Fruit fly (Drosophila melanogaster): Measurements from ENCODE around the gene CG11594.

Gene CG11594

dm6 chr3L:4028305-4028704, 2.5 kb upstream of the CG11594 start, which contains the start of the genes Gr64b and Gr64c:
TSS of gene Gr64b (plus strand) at chr3L:4028605.
TSS of gene Gr64c (plus strand) at chr3L:4028605.
- TF ChIP-seq CG31627 (GFP tag; optimal IDR thresholded peaks at IDR 0.05) (no peak), CG10631 (GFP tag; optimal IDR thresholded peaks at IDR 0.05) (no peak), CG6163 (GFP tag; IDR thresholded peaks at IDR 0.05) (no peak), Blimp-1 (GFP tag; optimal IDR thresholded peaks at IDR 0.05) (no peak), Ets96B (tag; optimal IDR thresholded peaks at IDR 0.05) (no peak), CG16779 (tag; optimal IDR thresholded peaks at IDR 0.05) (no peak), dac (GFP tag; optimal IDR thresholded peaks at IDR 0.05) (no peak), CG8319 (GFP tag; optimal IDR thresholded peaks at IDR 0.05) (no peak), Lpt (GFP tag; optimal IDR thresholded peaks at IDR 0.05) (no peak), CG7368 (GFP tag; optimal IDR thresholded peaks at IDR 0.05) (no peak)

dm6 chr3L:4026506-4026868, 676 bp upstream of the CG11594 start, which contains the start of gene Gr64a:
TSS of gene Gr64a (plus strand) at chr3L:4026769.
- TF ChIP-seq Eip78C (GFP tag) = no peak
- TF ChIP-seq CG9139 (GFP tag; optimal IDR thresholded peaks at IDR 0.05) = no peak
- TF ChIP-seq pdm3 (GFP tag; optimal IDR thresholded peaks at IDR 0.05) = no peak
- no peak for TF ChIP-seq Hr4 (GFP tag; optimal IDR thresholded peaks at IDR 0.05)
- no peak for TF ChIP-seq Sox102F (GFP tag; optimal IDR thresholded peaks at IDR 0.05)
- TF ChIP-seq Blimp-1 (GFP tag; optimal IDR thresholded peaks at IDR 0.05) = no peak
- TF ChIP-seq Hr39 (GFP tag; optimal IDR thresholded peaks at IDR 0.05) = no peak
- TF ChIP-seq CG3919 (GFP tag; optimal IDR thresholded peaks at IDR 0.05) = no peak
- TF ChIP-seq CG11902 (GFP tag; optimal IDR thresholded peaks at IDR 0.05) = no peak
- no peak for TF ChIP-seq CG31627 (GFP tag; optimal IDR thresholded peaks at IDR 0.05)
- TF ChIP-seq CG11294 (GFP tag; IDR thresholded peaks at IDR 0.05) = no peak

- no peak for TF ChIP-seq CG1621 (tag; optimal IDR thresholded peaks at IDR 0.05)
- peak; percentile 91 for TF ChIP-seq svp (GFP tag)
- TF ChIP-seq CG3032 (tag; optimal IDR thresholded peaks at IDR 0.05) = no peak
- TF ChIP-seq pdm3 (GFP tag; optimal IDR thresholded peaks at IDR 0.05) = no peak
These were observed 1.3 kb downstream of the CG11594 start for dm6 chr3L:4024464-4024863.

- TF ChIP-seq esn (GFP tag; optimal IDR thresholded peaks at IDR 0.05) (peak; percentile 5), vri (GFP tag; optimal IDR thresholded peaks at IDR 0.05) (peak; percentile 28), CG3032 (tag; optimal IDR thresholded peaks at IDR 0.05) (no peak), fkh (GFP tag; optimal IDR thresholded peaks at IDR 0.05) (peak; percentile 90), CG6163 (GFP tag; IDR thresholded peaks at IDR 0.05) (no peak), Ets21C (GFP tag; optimal IDR thresholded peaks at IDR 0.05) (no peak)
These were observed 4.5 kb downstream of the CG11594 start, which contains the start of gene Mul1 for dm6 chr3L:4021260-4021831. TSS of gene Mul1 (plus strand) at chr3L:4021457.

- TF ChIP-seq fkh (GFP tag; optimal IDR thresholded peaks at IDR 0.05) (no peak), CG8319 (GFP tag; optimal IDR thresholded peaks at IDR 0.05) (no peak), CG6163 (GFP tag; IDR thresholded peaks at IDR 0.05) (no peak), CG8632 (GFP tag; optimal IDR thresholded peaks at IDR 0.05) (no peak), CG3919 (GFP tag; optimal IDR thresholded peaks at IDR 0.05) (no peak), Hr4 (GFP tag; optimal IDR thresholded peaks at IDR 0.05) (no peak), esn (GFP tag; optimal IDR thresholded peaks at IDR 0.05) (no peak), CG32006 (GFP tag; optimal IDR thresholded peaks at IDR 0.05) (no peak), CG6276 (GFP tag; optimal IDR thresholded peaks at IDR 0.05) (no peak), CG8119 (GFP tag; IDR thresholded peaks at IDR 0.05) (no peak), CG31627 (GFP tag; optimal IDR thresholded peaks at IDR 0.05) (no peak), acj6 (GFP tag; optimal IDR thresholded peaks at IDR 0.05) (no peak)
These were observed 7.4 kb downstream of the CG11594 start, which contains the start of gene FoxL1 for dm6 chr3L:4018228-4018928. TSS of gene FoxL1 (plus strand) at chr3L:4018878.
